Fruit fly (Drosophila melanogaster): ENCODE results near the gene CG32461.

- no peak for TF ChIP-seq ham (GFP tag; IDR thresholded peaks at IDR 0.05)
- TF ChIP-seq CG10147 (GFP tag; optimal IDR thresholded peaks at IDR 0.05), result no peak
- no peak for TF ChIP-seq HmgZ (tag; optimal IDR thresholded peaks at IDR 0.05)
- TF ChIP-seq chm (GFP tag; IDR thresholded peaks at IDR 0.05), result no peak
- no peak for TF ChIP-seq scrt (GFP tag; optimal IDR thresholded peaks at IDR 0.05)
- no peak for TF ChIP-seq vfl (GFP tag; optimal IDR thresholded peaks at IDR 0.05)
- TF ChIP-seq Sox102F (GFP tag; optimal IDR thresholded peaks at IDR 0.05), result no peak
- TF ChIP-seq CG10321 (GFP tag; IDR thresholded peaks at IDR 0.05), result no peak
Observed at dm6 chr3L:22943484-22943883, 11.6 kb downstream of the CG32461 start.

Data from whole organism, embryonic.